Worm (Caenorhabditis elegans) whole organism, L1 larva: ENCODE results near the gene ubc-6.

Experiments
- C04F5.9 ChIP-seq: sonication (generic microtip); optimal IDR thresholded peaks from 2 replicates; lab custom pipeline; 2016; ENCODE audit warnings: missing genetic modification characterization, missing compliant biosample characterization
- Y116A8C.19 ChIP-seq: sonication (generic microtip); optimal IDR thresholded peaks from 2 replicates; lab custom pipeline; 2016; ENCODE audit warnings: missing compliant biosample characterization, missing genetic modification characterization, borderline replicate concordance
- aha-1 ChIP-seq: fragments of 150-350 bp; optimal IDR thresholded peaks from 2 replicates; lab custom pipeline; 2014; ENCODE audit warnings: missing biosample characterization, missing genetic modification characterization
- alr-1 ChIP-seq: fragments of 200-800 bp; sonication (Bioruptor generic); optimal IDR thresholded peaks from 2 replicates; lab custom pipeline; 2018; ENCODE audit warnings: borderline replicate concordance, mild to moderate bottlenecking, missing genetic modification characterization, missing compliant biosample characterization
- ceh-63 ChIP-seq: fragments of 200-800 bp; sonication (Bioruptor generic); optimal IDR thresholded peaks from 2 replicates; lab custom pipeline; 2018; ENCODE audit warnings: mild to moderate bottlenecking, missing genetic modification characterization, missing compliant biosample characterization
- ceh-82 ChIP-seq, 3 experiments: fragments of 150-350 bp in 1 of 3; sonication (generic microtip) in 2 of 3; optimal IDR thresholded peaks; 2 replicates each; lab custom pipeline; 2014 to 2017; ENCODE audit warnings: missing biosample characterization in 3 of 3, missing genetic modification characterization in 3 of 3
- ceh-90 ChIP-seq: sonication (generic microtip); optimal IDR thresholded peaks from 2 replicates; lab custom pipeline; 2016; ENCODE audit warnings: missing genetic modification characterization, missing compliant biosample characterization
- efl-1 ChIP-seq, 4 experiments: fragments of 150-350 bp; optimal IDR thresholded peaks in 3 of 4; peaks in 1 of 4; 1 replicate in 1 of 4; 2 replicates in 3 of 4; lab custom pipeline; 2014; ENCODE audit warnings: missing biosample characterization in 2 of 4, missing genetic modification characterization in 2 of 4, missing genetic modification reagents in 2 of 4
- egl-13 ChIP-seq: sonication (generic microtip); optimal IDR thresholded peaks from 2 replicates; lab custom pipeline; 2016; ENCODE audit warnings: missing genotype, missing genetic modification reagents, missing genetic modification characterization, missing compliant biosample characterization
- egl-27 ChIP-seq, 2 experiments: fragments of 150-350 bp in 1 of 2; sonication (generic microtip); optimal IDR thresholded peaks; 3 replicates each; lab custom pipeline; 2017 to 2018; ENCODE audit warnings: missing biosample characterization in 2 of 2, missing genetic modification characterization in 2 of 2, missing genetic modification reagents in 2 of 2
- elt-2 ChIP-seq: sonication (generic microtip); optimal IDR thresholded peaks from 2 replicates; lab custom pipeline; 2016; ENCODE audit warnings: missing genetic modification characterization, mild to moderate bottlenecking, inconsistent platforms, missing compliant biosample characterization, missing genetic modification reagents
- elt-3 ChIP-seq, 6 experiments: fragments of 150-350 bp in 1 of 6; sonication (generic microtip); optimal IDR thresholded peaks; 2 replicates each; lab custom pipeline; 2017 to 2018; ENCODE audit warnings: missing biosample characterization in 6 of 6, missing genetic modification characterization in 6 of 6, inconsistent platforms in 1 of 6
- ets-5 ChIP-seq: fragments of 200-800 bp; sonication (Bioruptor generic); IDR thresholded peaks from 2 replicates; pipeline ENCODE4 v1.3.6; 2022; ENCODE audit warnings: missing genetic modification characterization, missing compliant biosample characterization
- fkh-10 ChIP-seq: sonication (generic microtip); optimal IDR thresholded peaks from 2 replicates; lab custom pipeline; 2017; ENCODE audit warnings: missing biosample characterization, missing genetic modification reagents, missing genetic modification characterization
- fkh-8 ChIP-seq: sonication (generic microtip); optimal IDR thresholded peaks from 2 replicates; lab custom pipeline; 2016; ENCODE audit warnings: mild to moderate bottlenecking, missing genetic modification characterization, missing compliant biosample characterization
- grh-1 ChIP-seq: fragments of 200-800 bp; sonication (Bioruptor generic); IDR thresholded peaks from 2 replicates; pipeline ENCODE4 v1.3.6; 2022; ENCODE audit warnings: missing genetic modification reagents, missing genetic modification characterization, missing compliant biosample characterization
- hpl-2 ChIP-seq: fragments of 150-350 bp; optimal IDR thresholded peaks from 2 replicates; lab custom pipeline; 2014; ENCODE audit warnings: missing biosample characterization, missing genetic modification reagents, missing genetic modification characterization
- irx-1 ChIP-seq: sonication (generic microtip); optimal IDR thresholded peaks from 2 replicates; lab custom pipeline; 2016; ENCODE audit warnings: missing genetic modification characterization, missing compliant biosample characterization
- jun-1 ChIP-seq: fragments of 150-350 bp; optimal IDR thresholded peaks from 2 replicates; lab custom pipeline; 2014; ENCODE audit warnings: missing biosample characterization, missing genetic modification reagents, missing genetic modification characterization
- lin-13 ChIP-seq: fragments of 150-350 bp; optimal IDR thresholded peaks from 2 replicates; lab custom pipeline; 2014; ENCODE audit warnings: missing biosample characterization, missing genetic modification reagents, missing genetic modification characterization
- lin-14 ChIP-seq: fragments of 200-800 bp; sonication (Bioruptor generic); optimal IDR thresholded peaks from 2 replicates; lab custom pipeline; 2018; ENCODE audit warnings: mild to moderate bottlenecking, missing genetic modification characterization, moderate library complexity, missing compliant biosample characterization
- lin-15B ChIP-seq: fragments of 150-350 bp; sonication (generic microtip); optimal IDR thresholded peaks from 3 replicates; lab custom pipeline; 2014; ENCODE audit warnings: missing biosample characterization, missing genetic modification characterization
- lin-35 ChIP-seq, 2 experiments: fragments of 150-350 bp; optimal IDR thresholded peaks; 2 replicates each; lab custom pipeline; 2014; ENCODE audit warnings: missing biosample characterization in 2 of 2, missing genetic modification characterization in 2 of 2, missing genetic modification reagents in 2 of 2
- lin-39 ChIP-seq: fragments of 150-350 bp; optimal IDR thresholded peaks from 2 replicates; lab custom pipeline; 2014; ENCODE audit warnings: missing biosample characterization, missing genetic modification reagents, missing genetic modification characterization
- lir-3 ChIP-seq: sonication (generic microtip); optimal IDR thresholded peaks from 2 replicates; lab custom pipeline; 2016; ENCODE audit warnings: mild to moderate bottlenecking, missing genetic modification characterization, moderate library complexity, missing compliant biosample characterization; ENCODE audit not compliant: poor library complexity
- mab-9 ChIP-seq: fragments of 200-800 bp; sonication (Bioruptor generic); IDR thresholded peaks from 2 replicates; pipeline ENCODE4 v1.3.6; 2022; ENCODE audit warnings: missing genetic modification reagents, missing genetic modification characterization, missing compliant biosample characterization
- mdl-1 ChIP-seq, 2 experiments: fragments of 150-350 bp; optimal IDR thresholded peaks; 2 replicates each; lab custom pipeline; 2014 to 2017; ENCODE audit warnings: missing biosample characterization in 2 of 2, missing genetic modification characterization in 2 of 2, inconsistent platforms in 1 of 2
- mep-1 ChIP-seq: fragments of 150-350 bp; optimal IDR thresholded peaks from 2 replicates; lab custom pipeline; 2014; ENCODE audit warnings: missing biosample characterization, missing genetic modification characterization
- nhr-19 ChIP-seq: fragments of 200-800 bp; sonication (Bioruptor generic); conservative IDR thresholded peaks from 2 replicates; pipeline ENCODE4 v1.3.6; 2022; ENCODE audit warnings: missing genetic modification characterization, missing compliant biosample characterization
- nhr-47 ChIP-seq: sonication (generic microtip); optimal IDR thresholded peaks from 2 replicates; lab custom pipeline; 2016; ENCODE audit warnings: mild to moderate bottlenecking, missing genetic modification characterization, moderate library complexity, missing compliant biosample characterization
- nhr-71 ChIP-seq: sonication (generic microtip); optimal IDR thresholded peaks from 2 replicates; lab custom pipeline; 2016; ENCODE audit warnings: mild to moderate bottlenecking, missing genetic modification characterization, moderate library complexity, missing compliant biosample characterization
- nhr-77 ChIP-seq: fragments of 150-350 bp; optimal IDR thresholded peaks from 2 replicates; lab custom pipeline; 2014; ENCODE audit warnings: missing biosample characterization, missing genetic modification characterization
- nhr-84 ChIP-seq: sonication (generic microtip); optimal IDR thresholded peaks from 2 replicates; lab custom pipeline; 2017; ENCODE audit warnings: missing biosample characterization, missing genetic modification characterization
- nhr-85 ChIP-seq: sonication (generic microtip); peaks from one replicate; lab custom pipeline; 2016; ENCODE audit warnings: missing genetic modification characterization, inconsistent platforms, missing compliant biosample characterization
- nhr-90 ChIP-seq: sonication (generic microtip); optimal IDR thresholded peaks from 2 replicates; lab custom pipeline; 2016; ENCODE audit warnings: mild to moderate bottlenecking, missing genetic modification characterization, missing compliant biosample characterization; ENCODE audit not compliant: poor library complexity
- pag-3 ChIP-seq: sonication (generic microtip); optimal IDR thresholded peaks from 2 replicates; lab custom pipeline; 2017; ENCODE audit warnings: missing genetic modification characterization, mild to moderate bottlenecking, missing compliant biosample characterization, antibody characterized with exemption, borderline replicate concordance; ENCODE audit not compliant: insufficient read depth
- pqm-1 ChIP-seq: sonication (generic microtip); optimal IDR thresholded peaks from 3 replicates; lab custom pipeline; 2017; ENCODE audit warnings: missing biosample characterization, missing genetic modification characterization
- snpc-4 ChIP-seq: fragments of 150-350 bp; optimal IDR thresholded peaks from 2 replicates; lab custom pipeline; 2014; ENCODE audit warnings: missing biosample characterization, missing genetic modification characterization
- unc-30 ChIP-seq: sonication (generic microtip); optimal IDR thresholded peaks from 2 replicates; lab custom pipeline; 2017; ENCODE audit warnings: missing biosample characterization, missing genetic modification characterization
- unc-98 ChIP-seq: fragments of 200-800 bp; sonication (Bioruptor generic); IDR thresholded peaks from 2 replicates; pipeline ENCODE4 v1.3.6; 2022; ENCODE audit warnings: missing genetic modification characterization, missing compliant biosample characterization
- vab-15 ChIP-seq: sonication (generic microtip); optimal IDR thresholded peaks from 2 replicates; lab custom pipeline; 2017; ENCODE audit warnings: missing genotype, mild to moderate bottlenecking, missing genetic modification characterization, missing compliant biosample characterization
- zip-4 ChIP-seq: fragments of 200-800 bp; sonication (Bioruptor generic); optimal IDR thresholded peaks from 2 replicates; lab custom pipeline; 2018; ENCODE audit warnings: mild to moderate bottlenecking, missing genetic modification characterization, moderate library complexity, missing compliant biosample characterization
- ztf-11 ChIP-seq, 2 experiments: sonication (generic microtip); optimal IDR thresholded peaks; 2 replicates each; lab custom pipeline; 2016 to 2017; ENCODE audit warnings: missing genetic modification characterization in 2 of 2, missing biosample characterization in 1 of 2, missing compliant biosample characterization in 1 of 2
- ztf-4 ChIP-seq: fragments of 150-350 bp; optimal IDR thresholded peaks from 2 replicates; lab custom pipeline; 2014; ENCODE audit warnings: missing biosample characterization, missing genetic modification characterization

Gene ubc-6

DNA sequence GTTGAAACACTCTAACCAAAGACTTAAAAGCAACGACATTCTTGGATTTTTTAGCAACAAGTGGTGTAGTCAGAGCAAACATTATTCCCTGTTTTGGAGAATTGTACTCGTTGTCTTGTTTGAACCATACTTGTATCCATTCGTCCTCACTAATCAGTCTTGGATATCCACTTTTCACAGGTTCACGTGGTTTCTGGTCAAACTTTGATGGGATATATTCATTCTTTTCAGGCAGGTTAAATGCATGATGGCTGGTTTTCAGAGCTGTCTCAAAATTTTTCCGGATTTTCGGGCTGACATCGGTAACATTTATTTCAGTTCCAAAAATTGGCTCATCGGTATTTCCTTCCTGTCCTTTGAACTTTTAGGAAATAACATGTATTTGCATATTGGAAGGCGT is 42.4 kb downstream of the ubc-6 start:
- TF ChIP-seq nhr-47 (no peak), ceh-63 (GFP tag; lab: Kevin White, UChicago) (no peak), efl-1 (optimal IDR thresholded peaks at IDR 0.05; lab: Kevin White, UChicago) (no peak), efl-1 (GFP tag; optimal IDR thresholded peaks at IDR 0.05 in 1 of 2; lab: Kevin White, UChicago) (peak in 1 of 2 experiments; percentile 62), ztf-4 (no peak), lin-15B (tag; lab: Kevin White, UChicago) (no peak), mab-9 (GFP tag; lab: Robert Waterston, UW) (no peak)

DNA sequence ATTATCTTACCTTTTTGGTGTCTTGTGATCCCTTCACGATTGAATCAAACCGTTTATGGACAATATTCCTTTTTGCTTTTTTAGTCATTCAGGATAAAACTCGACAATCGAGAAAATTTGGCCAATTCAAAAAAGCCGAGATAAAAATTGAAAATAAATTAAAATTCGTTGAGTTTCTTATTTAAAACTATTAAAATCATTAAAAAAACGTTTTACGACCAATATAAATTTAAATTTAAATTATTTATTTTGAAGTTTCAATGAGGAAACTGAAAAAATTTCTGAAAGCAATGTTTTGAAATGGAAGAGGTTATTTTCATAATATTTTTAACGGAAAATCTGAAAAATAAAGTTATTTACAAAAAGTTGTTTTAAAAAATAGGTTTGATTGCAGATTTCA is 44.3 kb downstream of the ubc-6 start, which contains the start of gene ZK1290.15:
TSS of gene ZK1290.15 (plus strand) at position 301 of the 400 bp plus-strand sequence.
- TF ChIP-seq unc-98 (GFP tag; lab: Robert Waterston, UW): no peak
- no peak for TF ChIP-seq nhr-90 (tag; lab: Kevin White, UChicago)
- TF ChIP-seq mdl-1 (tag; optimal IDR thresholded peaks at IDR 0.05; lab: Kevin White, UChicago): no peak
- TF ChIP-seq fkh-8 (tag; lab: Kevin White, UChicago): no peak
- no peak for TF ChIP-seq C04F5.9
- TF ChIP-seq elt-3 (tag; optimal IDR thresholded peaks at IDR 0.05; lab: Kevin White, UChicago): no peak
- TF ChIP-seq egl-13: no peak
- TF ChIP-seq unc-30 (tag; lab: Kevin White, UChicago): no peak
- TF ChIP-seq elt-2 (tag; lab: Kevin White, UChicago): no peak

ce11 chrII:7525458-7525857 is 46.5 kb downstream of the ubc-6 start, which contains the start of the genes ZK1290.7 and rnh-1.1:
Gene ZK1290.7, minus strand, starts transcription at chrII:7525558.
Gene rnh-1.1, plus strand, starts transcription at chrII:7525738.
- TF ChIP-seq egl-27 (tag; optimal IDR thresholded peaks at IDR 0.05; lab: Kevin White, UChicago) (no peak), mab-9 (GFP tag; lab: Robert Waterston, UW) (no peak), aha-1 (no peak), hpl-2 (GFP tag; lab: Kevin White, UChicago) (no peak), irx-1 (no peak), nhr-71 (tag; lab: Kevin White, UChicago) (no peak), grh-1 (GFP tag; lab: Robert Waterston, UW) (no peak), ets-5 (GFP tag; lab: Robert Waterston, UW) (no peak), elt-3 (tag; optimal IDR thresholded peaks at IDR 0.05; lab: Kevin White, UChicago) (no peak), ceh-82 (tag; optimal IDR thresholded peaks at IDR 0.05; lab: Kevin White, UChicago) (no peak), ceh-90 (tag; lab: Kevin White, UChicago) (no peak), alr-1 (tag; lab: Kevin White, UChicago) (no peak), nhr-84 (tag; lab: Kevin White, UChicago) (no peak), Y116A8C.19 (no peak), lin-13 (GFP tag; lab: Kevin White, UChicago) (no peak), fkh-10 (GFP tag; lab: Kevin White, UChicago) (no peak), pqm-1 (tag; lab: Kevin White, UChicago) (no peak)

ce11 chrII:7528210-7528609 is 49.2 kb downstream of the ubc-6 start:
- TF ChIP-seq efl-1 (optimal IDR thresholded peaks at IDR 0.05; lab: Kevin White, UChicago) (peak in 1 of 2 experiments; percentile 8), efl-1 (GFP tag; optimal IDR thresholded peaks at IDR 0.05 in 1 of 2; lab: Kevin White, UChicago) (peak in 1 of 2 experiments; percentile 91), irx-1 (no peak), grh-1 (GFP tag; lab: Robert Waterston, UW) (peak; percentile 84), lin-13 (GFP tag; lab: Kevin White, UChicago) (peak; percentile 3), pag-3 (tag; lab: Kevin White, UChicago) (no peak), vab-15 (peak; percentile 29), nhr-85 (tag; lab: Kevin White, UChicago) (peak; percentile 94), snpc-4 (tag; lab: Kevin White, UChicago) (no peak), nhr-19 (peak; percentile 81), nhr-90 (tag; lab: Kevin White, UChicago) (peak; percentile 82), hpl-2 (GFP tag; lab: Kevin White, UChicago) (no peak), mep-1 (tag; lab: Kevin White, UChicago) (peak; percentile 23), jun-1 (no peak), lin-14 (GFP tag; lab: Kevin White, UChicago) (peak; percentile 71), lir-3 (tag; lab: Kevin White, UChicago) (peak; percentile 31), nhr-77 (no peak), lin-35 (GFP tag; optimal IDR thresholded peaks at IDR 0.05; lab: Kevin White, UChicago) (peak in 1 of 2 experiments; percentile 82), ztf-11 (tag; optimal IDR thresholded peaks at IDR 0.05; lab: Kevin White, UChicago) (no peak), lin-39 (tag; lab: Kevin White, UChicago) (no peak), elt-3 (tag; optimal IDR thresholded peaks at IDR 0.05; lab: Kevin White, UChicago) (peak in 2 of 6 experiments; percentile 92 to 95), ztf-4 (peak; percentile 42), zip-4 (GFP tag; lab: Kevin White, UChicago) (no peak)
